Worm (Caenorhabditis elegans) whole organism, late embryonic: Measurements from ENCODE around the gene H34I24.1.

Source experiments
- C38D4.7 ChIP-seq: fragments of 200-800 bp; sonication (Bioruptor generic); optimal IDR thresholded peaks from 2 replicates; lab custom pipeline; 2018; ENCODE audit warnings: mild to moderate bottlenecking, missing genetic modification characterization, moderate library complexity, missing compliant biosample characterization
- K09A11.1 ChIP-seq: sonication (generic microtip); optimal IDR thresholded peaks from 2 replicates; lab custom pipeline; 2017; ENCODE audit warnings: antibody characterized with exemption, mild to moderate bottlenecking, missing genetic modification characterization, missing compliant biosample characterization; ENCODE audit not compliant: insufficient read depth
- ama-1 ChIP-seq: fragments of 150-350 bp; optimal IDR thresholded peaks from 2 replicates; lab custom pipeline; 2014
- ceh-22 ChIP-seq: sonication (generic microtip); optimal IDR thresholded peaks from 2 replicates; lab custom pipeline; 2017; ENCODE audit warnings: missing biosample characterization, missing genetic modification characterization
- dve-1 ChIP-seq: sonication (generic microtip); optimal IDR thresholded peaks from 2 replicates; lab custom pipeline; 2017; ENCODE audit warnings: antibody characterized with exemption, mild to moderate bottlenecking, missing genetic modification characterization, missing compliant biosample characterization
- eyg-1 ChIP-seq: sonication (generic microtip); optimal IDR thresholded peaks from 2 replicates; lab custom pipeline; 2016; ENCODE audit warnings: missing genotype, missing genetic modification characterization, missing compliant biosample characterization
- fkh-10 ChIP-seq: fragments of 150-350 bp; optimal IDR thresholded peaks from 2 replicates; lab custom pipeline; 2014; ENCODE audit warnings: missing biosample characterization, missing genetic modification reagents, missing genetic modification characterization
- npax-4 ChIP-seq: sonication (generic microtip); optimal IDR thresholded peaks from 2 replicates; lab custom pipeline; 2016; ENCODE audit warnings: missing genetic modification characterization, missing compliant biosample characterization
- pqm-1 ChIP-seq: sonication (generic microtip); optimal IDR thresholded peaks from 2 replicates; lab custom pipeline; 2016; ENCODE audit warnings: missing genetic modification characterization, missing compliant biosample characterization
- ttx-3 ChIP-seq: sonication (generic microtip); optimal IDR thresholded peaks from 2 replicates; lab custom pipeline; 2016; ENCODE audit warnings: missing genetic modification reagents, missing genetic modification characterization, missing compliant biosample characterization

ce11 chrIII:2800743-2801142, 46.1 kb upstream of the H34I24.1 start:
- TF ChIP-seq C38D4.7 (GFP tag; lab: Kevin White, UChicago) (no peak), ama-1 (lab: Kevin White, UChicago) (no peak), dve-1 (tag; lab: Kevin White, UChicago) (no peak), ceh-22 (tag; lab: Kevin White, UChicago) (no peak), ttx-3 (tag; lab: Kevin White, UChicago) (no peak), K09A11.1 (tag; lab: Kevin White, UChicago) (no peak), npax-4 (tag; lab: Kevin White, UChicago) (no peak), eyg-1 (tag; lab: Kevin White, UChicago) (no peak), fkh-10 (GFP tag; lab: Kevin White, UChicago) (no peak), pqm-1 (tag; lab: Kevin White, UChicago) (no peak)
